Worm (Caenorhabditis elegans) whole organism, mixed stage, embryonic: ENCODE data around the gene srx-33.

Experiments used
- lin-13 ChIP-seq: fragments of 150-350 bp; optimal IDR thresholded peaks from 2 replicates; lab custom pipeline; 2014; ENCODE audit warnings: missing biosample characterization, missing genetic modification characterization
- unc-62 ChIP-seq: fragments of 150-350 bp; optimal IDR thresholded peaks from 2 replicates; lab custom pipeline; 2014; ENCODE audit warnings: missing biosample characterization, missing genetic modification reagents, missing genetic modification characterization

- TF ChIP-seq lin-13 (no peak), unc-62 (GFP tag; lab: Kevin White, UChicago) (no peak)
Observed at ce11 chrV:7096811-7097210, 21.9 kb downstream of the srx-33 start.
